Worm (Caenorhabditis elegans): ENCODE measurements around the gene irld-60.

- TF ChIP-seq ceh-13 (GFP tag; optimal IDR thresholded peaks at IDR 0.05): no peak
- TF ChIP-seq flt-1 (GFP tag; IDR thresholded peaks at IDR 0.05): no peak
- TF ChIP-seq F13C5.2 (tag; optimal IDR thresholded peaks at IDR 0.05): no peak
- no peak for TF ChIP-seq hmg-4 (GFP tag; optimal IDR thresholded peaks at IDR 0.05)
- no peak for TF ChIP-seq tbx-11 (GFP tag; IDR thresholded peaks at IDR 0.05)
- no peak for TF ChIP-seq ama-1 (optimal IDR thresholded peaks at IDR 0.05)
- TF ChIP-seq hmbx-1 (tag; optimal IDR thresholded peaks at IDR 0.05): no peak
- no peak for TF ChIP-seq ceh-36 (tag; optimal IDR thresholded peaks at IDR 0.05)
Measured at ce11 chrIII:12703237-12703636, 47.5 kb downstream of the irld-60 start.

Data from whole organism, early embryonic.